Worm (Caenorhabditis elegans) whole organism, L1 larva: ENCODE measurements around the gene ymel-1.

ENCODE experiments used
- ceh-82 ChIP-seq, 3 experiments: fragments of 150-350 bp in 1 of 3; sonication (generic microtip) in 2 of 3; optimal IDR thresholded peaks; 2 replicates each; lab custom pipeline; 2014 to 2017; ENCODE audit warnings: missing biosample characterization in 3 of 3, missing genetic modification characterization in 3 of 3
- ceh-88 ChIP-seq: fragments of 200-800 bp; sonication (Bioruptor generic); IDR thresholded peaks from 2 replicates; pipeline ENCODE4 v1.3.6; 2022; ENCODE audit warnings: missing genetic modification characterization, missing compliant biosample characterization
- dpl-1 ChIP-seq, 3 experiments: fragments of 150-350 bp in 2 of 3; sonication (generic microtip) in 1 of 3; optimal IDR thresholded peaks; 2 replicates each; lab custom pipeline; 2014 to 2017; ENCODE audit warnings: missing biosample characterization in 3 of 3, missing genetic modification characterization in 3 of 3, missing genetic modification reagents in 3 of 3
- ets-5 ChIP-seq: fragments of 200-800 bp; sonication (Bioruptor generic); IDR thresholded peaks from 2 replicates; pipeline ENCODE4 v1.3.6; 2022; ENCODE audit warnings: missing genetic modification characterization, missing compliant biosample characterization
- fos-1 ChIP-seq: fragments of 150-350 bp; optimal IDR thresholded peaks from 2 replicates; lab custom pipeline; 2014; ENCODE audit warnings: missing biosample characterization, missing genetic modification characterization
- lin-39 ChIP-seq: fragments of 150-350 bp; optimal IDR thresholded peaks from 2 replicates; lab custom pipeline; 2014; ENCODE audit warnings: missing biosample characterization, missing genetic modification reagents, missing genetic modification characterization
- mep-1 ChIP-seq: fragments of 150-350 bp; optimal IDR thresholded peaks from 2 replicates; lab custom pipeline; 2014; ENCODE audit warnings: missing biosample characterization, missing genetic modification characterization
- nhr-12 ChIP-seq: sonication (generic microtip); optimal IDR thresholded peaks from 2 replicates; lab custom pipeline; 2017; ENCODE audit warnings: missing biosample characterization, missing genetic modification characterization
- nhr-237 ChIP-seq: fragments of 150-350 bp; optimal IDR thresholded peaks from 2 replicates; lab custom pipeline; 2014; ENCODE audit warnings: missing biosample characterization, missing genetic modification characterization
- nhr-71 ChIP-seq: sonication (generic microtip); optimal IDR thresholded peaks from 2 replicates; lab custom pipeline; 2016; ENCODE audit warnings: mild to moderate bottlenecking, missing genetic modification characterization, moderate library complexity, missing compliant biosample characterization
- swsn-7 ChIP-seq: sonication (generic microtip); optimal IDR thresholded peaks from 2 replicates; lab custom pipeline; 2016; ENCODE audit warnings: missing genetic modification characterization, missing compliant biosample characterization
- unc-130 ChIP-seq: fragments of 150-350 bp; optimal IDR thresholded peaks from 2 replicates; lab custom pipeline; 2017; ENCODE audit warnings: missing biosample characterization, missing genetic modification characterization, inconsistent platforms
- unc-62 ChIP-seq: fragments of 150-350 bp; optimal IDR thresholded peaks from 2 replicates; lab custom pipeline; 2014; ENCODE audit warnings: missing biosample characterization, missing genetic modification reagents, missing genetic modification characterization
- ztf-4 ChIP-seq: fragments of 150-350 bp; optimal IDR thresholded peaks from 2 replicates; lab custom pipeline; 2014; ENCODE audit warnings: missing biosample characterization, missing genetic modification characterization

DNA sequence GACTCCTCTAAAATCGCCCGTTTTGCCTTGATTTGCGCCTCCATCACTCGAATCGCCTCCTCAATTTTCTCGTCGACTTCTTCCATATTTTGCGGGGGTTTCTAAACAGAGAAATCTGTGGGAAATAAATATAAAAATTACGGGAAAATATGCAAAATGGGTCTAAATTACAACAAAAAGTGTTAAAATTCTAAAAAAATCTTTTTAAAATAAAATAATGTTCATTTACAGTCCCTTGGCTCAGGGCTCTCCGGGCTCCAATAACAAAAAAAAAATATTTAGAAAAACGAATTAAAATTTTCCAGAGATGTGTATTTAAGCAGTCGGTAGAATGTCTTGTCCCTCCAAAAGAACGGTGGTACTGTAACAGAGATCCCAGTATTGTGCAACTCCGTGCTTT lies 8.0 kb downstream of the ymel-1 start, which contains the start of gene M03C11.6:
- TF ChIP-seq ets-5 (GFP tag; lab: Robert Waterston, UW): no peak
- TF ChIP-seq lin-39: no peak
- no peak for TF ChIP-seq unc-62 (GFP tag; lab: Kevin White, UChicago)
- no peak for TF ChIP-seq nhr-71 (tag; lab: Kevin White, UChicago)
- TF ChIP-seq unc-130 (tag; lab: Kevin White, UChicago): no peak
- TF ChIP-seq ceh-88 (GFP tag; lab: Robert Waterston, UW): no peak
- no peak for TF ChIP-seq nhr-237 (tag; lab: Kevin White, UChicago)
- no peak for TF ChIP-seq ceh-82 (tag; optimal IDR thresholded peaks at IDR 0.05; lab: Kevin White, UChicago)
- TF ChIP-seq swsn-7 (tag; lab: Kevin White, UChicago): no peak
- TF ChIP-seq dpl-1 (GFP tag; optimal IDR thresholded peaks at IDR 0.05; lab: Kevin White, UChicago): no peak
- TF ChIP-seq nhr-12: no peak
- TF ChIP-seq fos-1: no peak
- no peak for TF ChIP-seq ztf-4 (tag; lab: Kevin White, UChicago)
- TF ChIP-seq mep-1 (tag; lab: Kevin White, UChicago): no peak
